Worm (Caenorhabditis elegans) whole organism, midembryonic: ENCODE data around the gene nduc-2.

Source experiments
- T22C8.4 ChIP-seq: fragments of 200-800 bp; sonication (Bioruptor generic); IDR thresholded peaks from 2 replicates; pipeline ENCODE4 v1.3.6; 2022; ENCODE audit warnings: missing genetic modification characterization, missing compliant biosample characterization
- cog-1 ChIP-seq: sonication (generic microtip); optimal IDR thresholded peaks from 2 replicates; lab custom pipeline; 2016; ENCODE audit warnings: missing genetic modification characterization, missing compliant biosample characterization
- flt-1 ChIP-seq: fragments of 200-800 bp; sonication (Bioruptor generic); IDR thresholded peaks from 2 replicates; pipeline ENCODE4 v1.3.6; 2022; ENCODE audit warnings: missing genetic modification characterization, missing compliant biosample characterization
- klf-2 ChIP-seq: fragments of 200-800 bp; sonication (Bioruptor generic); conservative IDR thresholded peaks from 2 replicates; pipeline ENCODE4 v1.3.6; 2022; ENCODE audit warnings: missing genetic modification reagents, missing genetic modification characterization, missing compliant biosample characterization
- med-1 ChIP-seq: sonication (generic microtip); optimal IDR thresholded peaks from 2 replicates; lab custom pipeline; 2017; ENCODE audit warnings: missing genetic modification characterization, mild to moderate bottlenecking, missing compliant biosample characterization, antibody characterized with exemption, missing genetic modification reagents; ENCODE audit not compliant: insufficient read depth
- ref-1 ChIP-seq: fragments of 200-800 bp; sonication (Bioruptor generic); conservative IDR thresholded peaks from 2 replicates; pipeline ENCODE4 v1.3.6; 2022; ENCODE audit warnings: missing genetic modification reagents, missing genetic modification characterization, missing compliant biosample characterization
- tab-1 ChIP-seq: fragments of 200-800 bp; sonication (Bioruptor generic); IDR thresholded peaks from 2 replicates; pipeline ENCODE4 v1.3.6; 2022; ENCODE audit warnings: missing genetic modification characterization, missing compliant biosample characterization
- ztf-23 ChIP-seq: fragments of 200-800 bp; sonication (Bioruptor generic); IDR thresholded peaks from 2 replicates; pipeline ENCODE4 v1.3.6; 2022; ENCODE audit warnings: missing genetic modification reagents, missing genetic modification characterization, missing compliant biosample characterization
- ztf-29 ChIP-seq: fragments of 200-800 bp; sonication (Bioruptor generic); IDR thresholded peaks from 2 replicates; pipeline ENCODE4 v1.3.6; 2022; ENCODE audit warnings: missing genetic modification reagents, missing genetic modification characterization, missing compliant biosample characterization

ce11 chrIII:2834363-2834762 is 47.7 kb downstream of the nduc-2 start, which contains the start of gene txdc-17:
- TF ChIP-seq cog-1 (tag; lab: Kevin White, UChicago) (no peak), T22C8.4 (GFP tag; lab: Robert Waterston, UW) (no peak), flt-1 (GFP tag; lab: Robert Waterston, UW) (no peak), klf-2 (no peak), ref-1 (GFP tag; lab: Robert Waterston, UW) (no peak), med-1 (GFP tag; lab: Kevin White, UChicago) (no peak), ztf-23 (GFP tag; lab: Robert Waterston, UW) (no peak), ztf-29 (GFP tag; lab: Robert Waterston, UW) (no peak), tab-1 (GFP tag; lab: Robert Waterston, UW) (no peak)
